Worm (Caenorhabditis elegans) whole organism, mixed stage, embryonic: ENCODE measurements around the gene fkh-3.

ENCODE experiments used
- M03D4.4 ChIP-seq: sonication (generic microtip); optimal IDR thresholded peaks from 2 replicates; lab custom pipeline; 2017; ENCODE audit warnings: mild to moderate bottlenecking, missing genetic modification characterization, missing compliant biosample characterization
- bed-3 ChIP-seq: fragments of 200-800 bp; sonication (Bioruptor generic); optimal IDR thresholded peaks from 3 replicates; lab custom pipeline; 2018; ENCODE audit warnings: mild to moderate bottlenecking, missing genetic modification characterization, moderate library complexity, missing compliant biosample characterization
- blmp-1 ChIP-seq: fragments of 150-350 bp; optimal IDR thresholded peaks from 2 replicates; lab custom pipeline; 2014; ENCODE audit warnings: missing biosample characterization, missing genetic modification characterization
- ceh-39 ChIP-seq: fragments of 150-350 bp; optimal IDR thresholded peaks from 2 replicates; lab custom pipeline; 2014; ENCODE audit warnings: missing biosample characterization, missing genetic modification characterization
- cnd-1 ChIP-seq: fragments of 200-800 bp; sonication (Bioruptor generic); optimal IDR thresholded peaks from 2 replicates; lab custom pipeline; 2018; ENCODE audit warnings: mild to moderate bottlenecking, missing genetic modification characterization, missing compliant biosample characterization
- drap-1 ChIP-seq: fragments of 200-800 bp; sonication (Bioruptor generic); optimal IDR thresholded peaks from 3 replicates; lab custom pipeline; 2018; ENCODE audit warnings: mild to moderate bottlenecking, missing genetic modification characterization, missing compliant biosample characterization
- elt-3 ChIP-seq: fragments of 150-350 bp; optimal IDR thresholded peaks from 2 replicates; lab custom pipeline; 2014; ENCODE audit warnings: missing biosample characterization, missing genetic modification characterization
- flh-1 ChIP-seq: fragments of 200-800 bp; sonication (Bioruptor generic); optimal IDR thresholded peaks from 2 replicates; lab custom pipeline; 2018; ENCODE audit warnings: mild to moderate bottlenecking, missing genetic modification characterization, moderate library complexity, missing compliant biosample characterization
- lin-13 ChIP-seq: fragments of 150-350 bp; optimal IDR thresholded peaks from 2 replicates; lab custom pipeline; 2014; ENCODE audit warnings: missing biosample characterization, missing genetic modification characterization
- lin-32 ChIP-seq: fragments of 200-800 bp; sonication (Bioruptor generic); optimal IDR thresholded peaks from 2 replicates; lab custom pipeline; 2018; ENCODE audit warnings: mild to moderate bottlenecking, missing genetic modification characterization, missing compliant biosample characterization
- lsy-2 ChIP-seq: fragments of 150-350 bp; optimal IDR thresholded peaks from 2 replicates; lab custom pipeline; 2014; ENCODE audit warnings: missing biosample characterization, missing genetic modification characterization
- mep-1 ChIP-seq: fragments of 150-350 bp; optimal IDR thresholded peaks from 2 replicates; lab custom pipeline; 2017; ENCODE audit warnings: missing biosample characterization, missing genetic modification reagents, missing genetic modification characterization, inconsistent platforms
- mls-2 ChIP-seq: sonication (generic microtip); optimal IDR thresholded peaks from 2 replicates; lab custom pipeline; 2016; ENCODE audit warnings: mild to moderate bottlenecking, missing genetic modification characterization, moderate library complexity, missing compliant biosample characterization
- nhr-2 ChIP-seq: fragments of 150-350 bp; optimal IDR thresholded peaks from 2 replicates; lab custom pipeline; 2014; ENCODE audit warnings: missing biosample characterization, missing genetic modification characterization
- nhr-28 ChIP-seq: fragments of 150-350 bp; optimal IDR thresholded peaks from 2 replicates; lab custom pipeline; 2014; ENCODE audit warnings: missing biosample characterization, missing genetic modification characterization
- nhr-76 ChIP-seq: sonication (generic microtip); optimal IDR thresholded peaks from 2 replicates; lab custom pipeline; 2017; ENCODE audit warnings: missing biosample characterization, missing genetic modification characterization
- pha-4 ChIP-seq: fragments of 150-350 bp; optimal IDR thresholded peaks from 2 replicates; lab custom pipeline; 2018; ENCODE audit warnings: missing biosample characterization, missing genetic modification reagents, missing genetic modification characterization
- sem-2 ChIP-seq: fragments of 200-800 bp; sonication (Bioruptor generic); optimal IDR thresholded peaks from 2 replicates; lab custom pipeline; 2018; ENCODE audit warnings: mild to moderate bottlenecking, missing genetic modification characterization, missing compliant biosample characterization
- sptf-1 ChIP-seq: sonication (generic microtip); optimal IDR thresholded peaks from 2 replicates; lab custom pipeline; 2017; ENCODE audit warnings: mild to moderate bottlenecking, missing genetic modification characterization, moderate library complexity, missing compliant biosample characterization
- tbx-8 ChIP-seq: fragments of 200-800 bp; sonication (Bioruptor generic); optimal IDR thresholded peaks from 2 replicates; lab custom pipeline; 2018; ENCODE audit warnings: mild to moderate bottlenecking, missing genetic modification characterization, moderate library complexity, missing compliant biosample characterization
- unc-120 ChIP-seq: sonication (generic microtip); optimal IDR thresholded peaks from 2 replicates; lab custom pipeline; 2017; ENCODE audit warnings: missing genetic modification characterization, missing compliant biosample characterization; ENCODE audit not compliant: poor library complexity, severe bottlenecking
- unc-39 ChIP-seq: fragments of 150-350 bp; optimal IDR thresholded peaks from 2 replicates; lab custom pipeline; 2014; ENCODE audit warnings: missing biosample characterization, missing genetic modification characterization
- zip-8 ChIP-seq: fragments of 150-350 bp; optimal IDR thresholded peaks from 2 replicates; lab custom pipeline; 2014; ENCODE audit warnings: missing biosample characterization, missing genetic modification characterization

Gene fkh-3

ce11 chrX:13379072-13379471, 44.2 kb downstream of the fkh-3 start:
- TF ChIP-seq mls-2 (tag; lab: Kevin White, UChicago) (no peak), zip-8 (tag; lab: Kevin White, UChicago) (peak; percentile 59)

- no peak for TF ChIP-seq cnd-1 (tag; lab: Kevin White, UChicago)
- no peak for TF ChIP-seq elt-3 (tag; lab: Kevin White, UChicago)
- no peak for TF ChIP-seq tbx-8 (GFP tag; lab: Kevin White, UChicago)
- no peak for TF ChIP-seq mep-1 (tag; lab: Kevin White, UChicago)
- no peak for TF ChIP-seq nhr-2 (tag; lab: Kevin White, UChicago)
- TF ChIP-seq drap-1 (GFP tag; lab: Kevin White, UChicago), result no peak
- TF ChIP-seq M03D4.4 (tag; lab: Kevin White, UChicago), result no peak
- no peak for TF ChIP-seq unc-120 (tag; lab: Kevin White, UChicago)
- no peak for TF ChIP-seq ceh-39
- no peak for TF ChIP-seq unc-39
- no peak for TF ChIP-seq pha-4 (tag; lab: Kevin White, UChicago)
- TF ChIP-seq sem-2, result no peak
- no peak for TF ChIP-seq nhr-28 (tag; lab: Kevin White, UChicago)
- TF ChIP-seq flh-1 (GFP tag; lab: Kevin White, UChicago), result no peak
- no peak for TF ChIP-seq lin-13 (tag; lab: Kevin White, UChicago)
- TF ChIP-seq lin-32, result no peak
Observed at ce11 chrX:13376851-13377250, 46.4 kb downstream of the fkh-3 start, which contains the start of the genes C49F8.14 and gem-1. TSS of gene C49F8.14 (minus strand) at chrX:13376949. TSS of gene gem-1 (minus strand) at chrX:13376992.

ce11 chrX:13376185-13376584, 47.1 kb downstream of the fkh-3 start:
- TF ChIP-seq lsy-2, result no peak
- no peak for TF ChIP-seq M03D4.4 (tag; lab: Kevin White, UChicago)
- no peak for TF ChIP-seq mep-1 (tag; lab: Kevin White, UChicago)
- TF ChIP-seq unc-120 (tag; lab: Kevin White, UChicago), result no peak
- no peak for TF ChIP-seq flh-1 (GFP tag; lab: Kevin White, UChicago)
- no peak for TF ChIP-seq nhr-76 (tag; lab: Kevin White, UChicago)
- TF ChIP-seq tbx-8 (GFP tag; lab: Kevin White, UChicago), result no peak
- no peak for TF ChIP-seq sem-2
- no peak for TF ChIP-seq pha-4 (tag; lab: Kevin White, UChicago)
- no peak for TF ChIP-seq bed-3 (GFP tag; lab: Kevin White, UChicago)
- TF ChIP-seq sptf-1 (tag; lab: Kevin White, UChicago), result no peak
- no peak for TF ChIP-seq drap-1 (GFP tag; lab: Kevin White, UChicago)
- TF ChIP-seq blmp-1 (tag; lab: Kevin White, UChicago), result no peak
- no peak for TF ChIP-seq cnd-1 (tag; lab: Kevin White, UChicago)
